Worm (Caenorhabditis elegans) whole organism, L4 larva: ENCODE measurements around the gene T09F3.5.

Experiments used
- T26A8.4 ChIP-seq: fragments of 200-800 bp; sonication (Bioruptor generic); IDR thresholded peaks from 2 replicates; pipeline ENCODE4 v1.3.6; 2022; ENCODE audit warnings: missing genetic modification characterization, missing compliant biosample characterization
- Y48G9A.11 ChIP-seq: fragments of 200-800 bp; sonication (Bioruptor generic); IDR thresholded peaks from 2 replicates; pipeline ENCODE4 v1.3.6; 2022; ENCODE audit warnings: missing genetic modification reagents, missing genetic modification characterization, missing compliant biosample characterization
- Y75B8A.6 ChIP-seq: fragments of 200-800 bp; sonication (Bioruptor generic); IDR thresholded peaks from 2 replicates; pipeline ENCODE4 v1.3.6; 2022; ENCODE audit warnings: missing genetic modification reagents, missing genetic modification characterization, missing compliant biosample characterization
- ZK337.2 ChIP-seq: fragments of 200-800 bp; sonication (Bioruptor generic); IDR thresholded peaks from 2 replicates; pipeline ENCODE4 v1.3.6; 2022; ENCODE audit warnings: missing genetic modification reagents, missing genetic modification characterization, missing compliant biosample characterization
- ZK546.5 ChIP-seq, 2 experiments: sonication (generic microtip); optimal IDR thresholded peaks; 2 replicates each; lab custom pipeline; 2017; ENCODE audit warnings: missing biosample characterization in 2 of 2, missing genetic modification characterization in 2 of 2
- aly-2 ChIP-seq: sonication (generic microtip); optimal IDR thresholded peaks from 2 replicates; lab custom pipeline; 2018; ENCODE audit warnings: missing biosample characterization, missing genetic modification characterization
- attf-4 ChIP-seq: sonication (generic microtip); optimal IDR thresholded peaks from 3 replicates; lab custom pipeline; 2017; ENCODE audit warnings: missing biosample characterization, missing genetic modification characterization
- ceh-20 ChIP-seq: fragments of 200-800 bp; sonication (Bioruptor generic); IDR thresholded peaks from 2 replicates; pipeline ENCODE4 v1.3.6; 2022; ENCODE audit warnings: missing genetic modification reagents, missing genetic modification characterization, missing compliant biosample characterization
- ceh-44 ChIP-seq: fragments of 200-800 bp; sonication (Bioruptor generic); IDR thresholded peaks from 2 replicates; pipeline ENCODE4 v1.3.6; 2022; ENCODE audit warnings: missing genetic modification reagents, missing genetic modification characterization, missing compliant biosample characterization
- ceh-62 ChIP-seq: sonication (generic microtip); optimal IDR thresholded peaks from 2 replicates; lab custom pipeline; 2017; ENCODE audit warnings: missing biosample characterization, missing genetic modification characterization
- ctbp-1 ChIP-seq: fragments of 200-800 bp; sonication (Bioruptor generic); IDR thresholded peaks from 2 replicates; pipeline ENCODE4 v1.3.6; 2022; ENCODE audit warnings: missing genetic modification reagents, missing genetic modification characterization, missing compliant biosample characterization
- daf-16 ChIP-seq, 3 experiments: sonication (generic microtip); optimal IDR thresholded peaks; 2 replicates each; lab custom pipeline; 2016 to 2017; ENCODE audit warnings: missing genetic modification characterization in 3 of 3, missing genetic modification reagents in 3 of 3, mild to moderate bottlenecking in 2 of 3, missing compliant biosample characterization in 2 of 3, missing biosample characterization in 1 of 3, moderate library complexity in 1 of 3
- daf-19 ChIP-seq: fragments of 200-800 bp; sonication (Bioruptor generic); conservative IDR thresholded peaks from 2 replicates; pipeline ENCODE4 v1.3.6; 2022; ENCODE audit warnings: missing genetic modification characterization, missing compliant biosample characterization
- dmd-8 ChIP-seq: fragments of 200-800 bp; sonication (Bioruptor generic); IDR thresholded peaks from 2 replicates; pipeline ENCODE4 v1.3.6; 2022; ENCODE audit warnings: missing genetic modification characterization, missing compliant biosample characterization
- dpl-1 ChIP-seq: fragments of 150-350 bp; optimal IDR thresholded peaks from 2 replicates; lab custom pipeline; 2014; ENCODE audit warnings: missing biosample characterization, missing genetic modification reagents, missing genetic modification characterization
- dve-1 ChIP-seq: sonication (generic microtip); optimal IDR thresholded peaks from 2 replicates; lab custom pipeline; 2017; ENCODE audit warnings: antibody characterized with exemption, mild to moderate bottlenecking, missing genetic modification characterization, missing compliant biosample characterization; ENCODE audit not compliant: insufficient read depth
- egl-43 ChIP-seq: fragments of 200-800 bp; sonication (Bioruptor generic); IDR thresholded peaks from 2 replicates; pipeline ENCODE4 v1.3.6; 2022; ENCODE audit warnings: missing genetic modification reagents, missing genetic modification characterization, missing compliant biosample characterization
- fos-1 ChIP-seq: fragments of 150-350 bp; optimal IDR thresholded peaks from 2 replicates; lab custom pipeline; 2014; ENCODE audit warnings: missing biosample characterization, missing genetic modification characterization
- gei-8 ChIP-seq: fragments of 200-800 bp; sonication (Bioruptor generic); optimal IDR thresholded peaks from 2 replicates; lab custom pipeline; 2018; ENCODE audit warnings: mild to moderate bottlenecking, missing genetic modification characterization, missing compliant biosample characterization
- hif-1 ChIP-seq, 2 experiments: sonication (generic microtip); optimal IDR thresholded peaks; 2 replicates each; lab custom pipeline; 2016 to 2017; ENCODE audit warnings: missing compliant biosample characterization in 2 of 2, missing genetic modification characterization in 2 of 2, missing genetic modification reagents in 2 of 2, missing genotype in 2 of 2, mild to moderate bottlenecking in 1 of 2
- hlh-11 ChIP-seq: fragments of 200-800 bp; sonication (Bioruptor generic); optimal IDR thresholded peaks from 2 replicates; lab custom pipeline; 2018; ENCODE audit warnings: mild to moderate bottlenecking, missing genetic modification characterization, missing compliant biosample characterization
- hlh-30 ChIP-seq: sonication (generic microtip); optimal IDR thresholded peaks from 2 replicates; lab custom pipeline; 2017; ENCODE audit warnings: antibody characterized with exemption, mild to moderate bottlenecking, missing genetic modification characterization, missing compliant biosample characterization; ENCODE audit not compliant: insufficient read depth
- lin-1 ChIP-seq: fragments of 200-800 bp; sonication (Bioruptor generic); IDR thresholded peaks from 2 replicates; pipeline ENCODE4 v1.3.6; 2022; ENCODE audit warnings: missing genetic modification reagents, missing genetic modification characterization, missing compliant biosample characterization
- lin-29 ChIP-seq: fragments of 200-800 bp; sonication (Bioruptor generic); IDR thresholded peaks from 2 replicates; pipeline ENCODE4 v1.3.6; 2022; ENCODE audit warnings: missing genetic modification reagents, missing genetic modification characterization, missing compliant biosample characterization
- lin-38 ChIP-seq: fragments of 200-800 bp; sonication (Bioruptor generic); IDR thresholded peaks from 2 replicates; pipeline ENCODE4 v1.3.6; 2022; ENCODE audit warnings: missing genetic modification reagents, missing genetic modification characterization, missing compliant biosample characterization
- madf-5 ChIP-seq, 2 experiments: fragments of 200-800 bp; sonication (Bioruptor generic); IDR thresholded peaks; 2 replicates each; pipeline ENCODE4 v1.3.6; 2022; ENCODE audit warnings: missing compliant biosample characterization in 2 of 2, missing genetic modification characterization in 2 of 2
- mdl-1 ChIP-seq, 2 experiments: fragments of 150-350 bp in 1 of 2; sonication (generic microtip) in 1 of 2; optimal IDR thresholded peaks; 2 replicates each; lab custom pipeline; 2014 to 2017; ENCODE audit warnings: missing biosample characterization in 2 of 2, missing genetic modification characterization in 2 of 2
- mes-2 ChIP-seq: sonication (generic microtip); optimal IDR thresholded peaks from 2 replicates; lab custom pipeline; 2016; ENCODE audit warnings: missing genotype, mild to moderate bottlenecking, missing genetic modification characterization, missing compliant biosample characterization; ENCODE audit not compliant: poor library complexity, severe bottlenecking
- mxl-2 ChIP-seq: fragments of 200-800 bp; sonication (Bioruptor generic); conservative IDR thresholded peaks from 2 replicates; pipeline ENCODE4 v1.3.6; 2022; ENCODE audit warnings: missing genetic modification reagents, missing genetic modification characterization, missing compliant biosample characterization
- mxl-3 ChIP-seq: fragments of 200-800 bp; sonication (Bioruptor generic); optimal IDR thresholded peaks from 2 replicates; lab custom pipeline; 2018; ENCODE audit warnings: mild to moderate bottlenecking, missing genetic modification characterization, missing compliant biosample characterization
- nhr-11 ChIP-seq: fragments of 150-350 bp; optimal IDR thresholded peaks from 2 replicates; lab custom pipeline; 2014; ENCODE audit warnings: missing biosample characterization, missing genetic modification characterization
- nhr-237 ChIP-seq: sonication (generic microtip); optimal IDR thresholded peaks from 2 replicates; lab custom pipeline; 2017; ENCODE audit warnings: missing biosample characterization, missing genetic modification characterization
- nhr-25 ChIP-seq: sonication (generic microtip); optimal IDR thresholded peaks from 2 replicates; lab custom pipeline; 2017; ENCODE audit warnings: missing genetic modification characterization, mild to moderate bottlenecking, missing compliant biosample characterization, antibody characterized with exemption, moderate library complexity, borderline replicate concordance; ENCODE audit not compliant: insufficient read depth
- nhr-28 ChIP-seq: fragments of 150-350 bp; optimal IDR thresholded peaks from 2 replicates; lab custom pipeline; 2014; ENCODE audit warnings: missing biosample characterization, missing genetic modification characterization
- nhr-48 ChIP-seq: sonication (generic microtip); optimal IDR thresholded peaks from 2 replicates; lab custom pipeline; 2016; ENCODE audit warnings: mild to moderate bottlenecking, missing genetic modification characterization, missing compliant biosample characterization
- nhr-6 ChIP-seq: fragments of 150-350 bp; optimal IDR thresholded peaks from 2 replicates; lab custom pipeline; 2014; ENCODE audit warnings: missing biosample characterization, missing genetic modification characterization
- nhr-77 ChIP-seq: fragments of 150-350 bp; optimal IDR thresholded peaks from 2 replicates; lab custom pipeline; 2014; ENCODE audit warnings: missing biosample characterization, missing genetic modification characterization
- pha-4 ChIP-seq, 2 experiments: fragments of 150-350 bp in 1 of 2; fragments of 200-800 bp in 1 of 2; sonication (Bioruptor generic) in 1 of 2; IDR thresholded peaks in 1 of 2; optimal IDR thresholded peaks in 1 of 2; 2 replicates each; pipeline versions ENCODE4 v1.3.6 to Lab custom; 2014 to 2022; ENCODE audit warnings: missing genetic modification characterization in 2 of 2, missing genetic modification reagents in 2 of 2, missing biosample characterization in 1 of 2, missing compliant biosample characterization in 1 of 2
- pqm-1 ChIP-seq: sonication (generic microtip); optimal IDR thresholded peaks from 2 replicates; lab custom pipeline; 2017; ENCODE audit warnings: missing biosample characterization, missing genetic modification characterization
- set-16 ChIP-seq: fragments of 200-800 bp; sonication (Bioruptor generic); IDR thresholded peaks from 2 replicates; pipeline ENCODE4 v1.3.6; 2022; ENCODE audit warnings: missing genetic modification reagents, missing genetic modification characterization, missing compliant biosample characterization
- snpc-1.2 ChIP-seq: fragments of 200-800 bp; sonication (Bioruptor generic); IDR thresholded peaks from 2 replicates; pipeline ENCODE4 v1.3.6; 2022; ENCODE audit warnings: missing genetic modification reagents, missing genetic modification characterization, missing compliant biosample characterization
- tag-97 ChIP-seq: fragments of 200-800 bp; sonication (Bioruptor generic); IDR thresholded peaks from 2 replicates; pipeline ENCODE4 v1.3.6; 2022; ENCODE audit warnings: missing genetic modification characterization, missing compliant biosample characterization
- unc-62 ChIP-seq, 3 experiments: fragments of 150-350 bp in 1 of 3; sonication (generic microtip); optimal IDR thresholded peaks in 2 of 3; peaks in 1 of 3; 1 replicate in 1 of 3; 2 replicates in 2 of 3; lab custom pipeline; 2014 to 2017; ENCODE audit warnings: missing biosample characterization in 3 of 3, missing genetic modification characterization in 3 of 3, missing genetic modification reagents in 3 of 3, missing genotype in 1 of 3
- zfp-3 ChIP-seq: fragments of 200-800 bp; sonication (Bioruptor generic); conservative IDR thresholded peaks from 2 replicates; pipeline ENCODE4 v1.3.6; 2022; ENCODE audit warnings: missing genetic modification reagents, missing genetic modification characterization, missing compliant biosample characterization
- zip-2 ChIP-seq: fragments of 150-350 bp; optimal IDR thresholded peaks from 2 replicates; lab custom pipeline; 2014; ENCODE audit warnings: missing biosample characterization, missing genetic modification characterization

Gene T09F3.5

ce11 chrII:10389776-10390175 is 6.9 kb upstream of the T09F3.5 start (continued):
- TF ChIP-seq nhr-237 (tag; lab: Kevin White, UChicago) = no peak
- TF ChIP-seq Y75B8A.6 = no peak
- peak in 1 of 2 experiments; percentile 34 for TF ChIP-seq daf-16 (GFP tag; optimal IDR thresholded peaks at IDR 0.05; lab: Kevin White, UChicago)
- TF ChIP-seq daf-16 (tag; optimal IDR thresholded peaks at IDR 0.05; lab: Kevin White, UChicago) = peak; percentile 89
- no peak for TF ChIP-seq attf-4 (tag; lab: Kevin White, UChicago)
- peak; percentile 41 for TF ChIP-seq gei-8 (GFP tag; lab: Kevin White, UChicago)
- TF ChIP-seq pqm-1 (tag; lab: Kevin White, UChicago) = peak; percentile 93
- no peak for TF ChIP-seq lin-29 (GFP tag; lab: Robert Waterston, UW)
- peak; percentile 94 for TF ChIP-seq hlh-11 (tag; lab: Kevin White, UChicago)
- TF ChIP-seq ctbp-1 = peak; percentile 28; the same call in 1 of the 2 replicates
- peak; percentile 75 for TF ChIP-seq nhr-77 (tag; lab: Kevin White, UChicago)
- no peak for TF ChIP-seq fos-1 (tag; lab: Kevin White, UChicago)
- no peak for TF ChIP-seq ceh-62 (tag; lab: Kevin White, UChicago)
- TF ChIP-seq aly-2 (tag; lab: Kevin White, UChicago) = no peak
- no peak for TF ChIP-seq madf-5 (GFP tag; IDR thresholded peaks at IDR 0.05; lab: Robert Waterston, UW)
- TF ChIP-seq nhr-48 (tag; lab: Kevin White, UChicago) = peak; percentile 75
- peak; percentile 85 for TF ChIP-seq mxl-2
- TF ChIP-seq dmd-8 (GFP tag; lab: Robert Waterston, UW) = no peak
- TF ChIP-seq zip-2 (tag; lab: Kevin White, UChicago) = peak; percentile 17
- TF ChIP-seq snpc-1.2 = no peak
- TF ChIP-seq pha-4 (GFP tag; IDR thresholded peaks at IDR 0.05; lab: Robert Waterston, UW) = peak; percentile 24; the same call in 1 of the 2 replicates
- TF ChIP-seq pha-4 (tag; optimal IDR thresholded peaks at IDR 0.05; lab: Kevin White, UChicago) = peak; percentile 15
- peak in 1 of 2 experiments; percentile 69 for TF ChIP-seq mdl-1 (tag; optimal IDR thresholded peaks at IDR 0.05; lab: Kevin White, UChicago)
- TF ChIP-seq ZK337.2 (GFP tag; lab: Robert Waterston, UW) = no peak
- TF ChIP-seq tag-97 (GFP tag; lab: Robert Waterston, UW) = no peak
- TF ChIP-seq T26A8.4 = peak; percentile 67
- TF ChIP-seq ceh-20 (GFP tag; lab: Robert Waterston, UW) = no peak
- no peak for TF ChIP-seq Y48G9A.11 (GFP tag; lab: Robert Waterston, UW)
- peak; percentile 26; the same call in 1 of the 2 replicates for TF ChIP-seq set-16 (GFP tag; lab: Robert Waterston, UW)

ce11 chrII:10390250-10390821 is 6.3 kb upstream of the T09F3.5 start:
- TF ChIP-seq nhr-237 (tag; lab: Kevin White, UChicago) = no peak
- no peak for TF ChIP-seq ceh-44 (GFP tag; lab: Robert Waterston, UW)
- no peak for TF ChIP-seq daf-19 (GFP tag; lab: Robert Waterston, UW)
- TF ChIP-seq egl-43 (GFP tag; lab: Robert Waterston, UW) = no peak
- TF ChIP-seq dpl-1 (GFP tag; lab: Kevin White, UChicago) = peak; percentile 20
- TF ChIP-seq nhr-6 = peak; percentile 80
- peak; percentile 93 for TF ChIP-seq mxl-3 (GFP tag; lab: Kevin White, UChicago)
- TF ChIP-seq hlh-30 (tag; lab: Kevin White, UChicago) = peak; percentile 96
- TF ChIP-seq ZK546.5 (tag; optimal IDR thresholded peaks at IDR 0.05; lab: Kevin White, UChicago) = no peak
- peak; percentile 54 for TF ChIP-seq nhr-11 (tag; lab: Kevin White, UChicago)
- TF ChIP-seq nhr-25 (tag; lab: Kevin White, UChicago) = peak; percentile 39
- TF ChIP-seq nhr-48 (tag; lab: Kevin White, UChicago) = peak; percentile 56
- TF ChIP-seq zfp-3 = peak; percentile 18; the same call in 1 of the 2 replicates
- TF ChIP-seq pqm-1 (tag; lab: Kevin White, UChicago) = peak; percentile 34
- TF ChIP-seq unc-62 (GFP tag; optimal IDR thresholded peaks at IDR 0.05 in 1 of 2; lab: Kevin White, UChicago) = peak in 1 of 2 experiments; percentile 97
- TF ChIP-seq unc-62 (tag; optimal IDR thresholded peaks at IDR 0.05; lab: Kevin White, UChicago) = no peak
- peak; percentile 79 for TF ChIP-seq nhr-28
- TF ChIP-seq hif-1 (tag; optimal IDR thresholded peaks at IDR 0.05; lab: Kevin White, UChicago) = peak in 1 of 2 experiments; percentile 6
- peak; percentile 77 for TF ChIP-seq dve-1 (tag; lab: Kevin White, UChicago)
- 0 out of 2 replicates have a peak, but pooled peaks have one; percentile 54 for TF ChIP-seq mxl-2
- peak; percentile 31; the same call in 1 of the 2 replicates for TF ChIP-seq lin-1
- no peak for TF ChIP-seq aly-2 (tag; lab: Kevin White, UChicago)
- TF ChIP-seq mes-2 (tag; lab: Kevin White, UChicago) = peak; percentile 35
- TF ChIP-seq lin-38 = no peak
- TF ChIP-seq gei-8 (GFP tag; lab: Kevin White, UChicago) = no peak
- TF ChIP-seq pha-4 (GFP tag; IDR thresholded peaks at IDR 0.05; lab: Robert Waterston, UW) = no peak
- no peak for TF ChIP-seq pha-4 (tag; optimal IDR thresholded peaks at IDR 0.05; lab: Kevin White, UChicago)
